Worm (Caenorhabditis elegans): ENCODE data around the gene M03F8.6.

- no peak for TF ChIP-seq ref-1 (GFP tag; conservative IDR thresholded peaks at IDR 0.05)
- no peak for TF ChIP-seq flt-1 (GFP tag; IDR thresholded peaks at IDR 0.05)
- TF ChIP-seq T22C8.4 (GFP tag; IDR thresholded peaks at IDR 0.05), result no peak
- TF ChIP-seq tab-1 (GFP tag; IDR thresholded peaks at IDR 0.05), result no peak
- TF ChIP-seq klf-2 (GFP tag; conservative IDR thresholded peaks at IDR 0.05), result no peak
- TF ChIP-seq med-1 (GFP tag; optimal IDR thresholded peaks at IDR 0.05; ENCODE audit: insufficient read depth), result no peak
- TF ChIP-seq ztf-23 (GFP tag; IDR thresholded peaks at IDR 0.05), result no peak
These were observed at the start of gene M03F8.6 for ce11 chrV:5954747-5955146.
